Fruit fly (Drosophila melanogaster) whole organism, embryonic: ENCODE measurements around the gene Or85c.

Experiments used
- CG11093 ChIP-seq: fragments of 200-800 bp; sonication (Bioruptor generic); IDR thresholded peaks from 3 replicates; pipeline ENCODE4 v1.3.6; 2022; ENCODE audit warnings: missing biosample characterization, missing genetic modification characterization
- CG11695 ChIP-seq: fragments of 200-800 bp; sonication (Bioruptor generic); IDR thresholded peaks from 3 replicates; pipeline ENCODE4 v1.3.6; 2022; ENCODE audit warnings: missing biosample characterization, missing genetic modification characterization
- CG12391 ChIP-seq: fragments of 200-800 bp; sonication (Bioruptor generic); optimal IDR thresholded peaks from 3 replicates; lab custom pipeline; 2018; ENCODE audit warnings: missing biosample characterization, mild to moderate bottlenecking, missing genetic modification characterization, moderate library complexity
- CG13624 ChIP-seq: fragments of 200-800 bp; sonication (Bioruptor generic); optimal IDR thresholded peaks from 2 replicates; lab custom pipeline; 2016; ENCODE audit warnings: missing biosample characterization, missing genetic modification characterization
- CG1647 ChIP-seq: fragments of 200-800 bp; sonication (Bioruptor generic); optimal IDR thresholded peaks from 3 replicates; lab custom pipeline; 2016; ENCODE audit warnings: missing biosample characterization, missing genetic modification characterization
- CG18764 ChIP-seq: fragments of 200-800 bp; sonication (Bioruptor generic); optimal IDR thresholded peaks from 3 replicates; lab custom pipeline; 2016; ENCODE audit warnings: missing biosample characterization, missing genetic modification characterization
- CG2202 ChIP-seq: fragments of 200-800 bp; sonication (Bioruptor generic); optimal IDR thresholded peaks from 2 replicates; lab custom pipeline; 2018; ENCODE audit warnings: missing biosample characterization, mild to moderate bottlenecking, missing genetic modification characterization
- CG31388 ChIP-seq: fragments of 200-800 bp; sonication (Bioruptor generic); optimal IDR thresholded peaks from 2 replicates; lab custom pipeline; 2016; ENCODE audit warnings: missing biosample characterization, missing genetic modification characterization
- CG31441 ChIP-seq: fragments of 200-800 bp; sonication (Bioruptor generic); IDR thresholded peaks from 2 replicates; pipeline ENCODE4 v1.3.6; 2022; ENCODE audit warnings: missing biosample characterization, missing genetic modification characterization
- CG4328 ChIP-seq: fragments of 200-800 bp; sonication (Bioruptor generic); optimal IDR thresholded peaks from 3 replicates; lab custom pipeline; 2017; ENCODE audit warnings: missing biosample characterization, missing genetic modification reagents, missing genetic modification characterization
- CG4707 ChIP-seq: fragments of 200-800 bp; sonication (Bioruptor generic); optimal IDR thresholded peaks from 2 replicates; lab custom pipeline; 2018; ENCODE audit warnings: missing biosample characterization, mild to moderate bottlenecking, missing genetic modification characterization, moderate library complexity
- CG6765 ChIP-seq: fragments of 200-800 bp; sonication (Bioruptor generic); optimal IDR thresholded peaks from 3 replicates; lab custom pipeline; 2017; ENCODE audit warnings: missing biosample characterization, mild to moderate bottlenecking, missing genetic modification characterization
- CG7928 ChIP-seq: fragments of 200-800 bp; sonication (Bioruptor generic); optimal IDR thresholded peaks from 2 replicates; lab custom pipeline; 2017; ENCODE audit warnings: missing biosample characterization, mild to moderate bottlenecking, missing genetic modification characterization
- CG8924 ChIP-seq: fragments of 200-800 bp; optimal IDR thresholded peaks from 3 replicates; lab custom pipeline; 2019; ENCODE audit warnings: missing biosample characterization, mild to moderate bottlenecking, missing genetic modification characterization, moderate library complexity
- CG9817 ChIP-seq: fragments of 200-800 bp; sonication (Bioruptor generic); optimal IDR thresholded peaks from 2 replicates; lab custom pipeline; 2018; ENCODE audit warnings: missing biosample characterization, mild to moderate bottlenecking, missing genetic modification characterization, moderate library complexity
- Dad ChIP-seq: fragments of 200-800 bp; sonication (Bioruptor generic); optimal IDR thresholded peaks from 3 replicates; lab custom pipeline; 2016; ENCODE audit warnings: missing biosample characterization, missing genetic modification characterization
- Fer2 ChIP-seq: fragments of 200-800 bp; sonication (Bioruptor generic); optimal IDR thresholded peaks from 2 replicates; lab custom pipeline; 2018; ENCODE audit warnings: missing biosample characterization, mild to moderate bottlenecking, missing genetic modification characterization, moderate library complexity
- HLH4C ChIP-seq: fragments of 200-800 bp; sonication (Bioruptor generic); IDR thresholded peaks from 3 replicates; pipeline ENCODE4 v1.3.6; 2022; ENCODE audit warnings: missing biosample characterization, missing genetic modification characterization; ENCODE audit not compliant: partially characterized antibody
- MESR4 ChIP-seq: fragments of 200-800 bp; sonication (Bioruptor generic); optimal IDR thresholded peaks from 2 replicates; lab custom pipeline; 2018; ENCODE audit warnings: missing biosample characterization, mild to moderate bottlenecking, missing genetic modification characterization, moderate library complexity
- Myb ChIP-seq: fragments of 200-800 bp; sonication (Bioruptor generic); optimal IDR thresholded peaks from 2 replicates; lab custom pipeline; 2016; ENCODE audit warnings: missing biosample characterization, missing genetic modification characterization
- PHDP ChIP-seq: fragments of 200-800 bp; sonication (Bioruptor generic); optimal IDR thresholded peaks from 3 replicates; lab custom pipeline; 2018; ENCODE audit warnings: missing biosample characterization, mild to moderate bottlenecking, missing genetic modification characterization, moderate library complexity
- Six4 ChIP-seq: fragments of 200-800 bp; sonication (Bioruptor generic); optimal IDR thresholded peaks from 2 replicates; lab custom pipeline; 2016; ENCODE audit warnings: missing biosample characterization, missing genetic modification characterization
- Sox100B ChIP-seq: fragments of 200-800 bp; sonication (Bioruptor generic); optimal IDR thresholded peaks from 3 replicates; lab custom pipeline; 2018; ENCODE audit warnings: missing biosample characterization, mild to moderate bottlenecking, missing genetic modification characterization
- Usf ChIP-seq: fragments of 200-800 bp; sonication (Bioruptor generic); optimal IDR thresholded peaks from 2 replicates; lab custom pipeline; 2017; ENCODE audit warnings: missing genotype, missing biosample characterization, missing genetic modification characterization
- Xrp1 ChIP-seq: fragments of 200-800 bp; sonication (Bioruptor generic); IDR thresholded peaks from 2 replicates; pipeline ENCODE4 v1.3.6; 2022; ENCODE audit warnings: missing biosample characterization, missing genetic modification characterization
- ab ChIP-seq: fragments of 200-800 bp; sonication (Bioruptor generic); optimal IDR thresholded peaks from 2 replicates; lab custom pipeline; 2016; ENCODE audit warnings: missing biosample characterization, missing genetic modification characterization
- abd-A ChIP-seq: fragments of 200-800 bp; sonication (Bioruptor generic); optimal IDR thresholded peaks from 3 replicates; lab custom pipeline; 2019; ENCODE audit warnings: missing biosample characterization, mild to moderate bottlenecking, missing genetic modification characterization, moderate library complexity
- al ChIP-seq: fragments of 200-800 bp; sonication (Bioruptor generic); IDR thresholded peaks from 2 replicates; pipeline ENCODE4 v1.3.6; 2022; ENCODE audit warnings: missing biosample characterization, missing genetic modification characterization
- bigmax ChIP-seq: fragments of 200-800 bp; sonication (Bioruptor generic); optimal IDR thresholded peaks from 2 replicates; lab custom pipeline; 2018; ENCODE audit warnings: missing biosample characterization, mild to moderate bottlenecking, missing genetic modification characterization
- bsh ChIP-seq, 2 experiments: fragments of 200-800 bp; sonication (Bioruptor generic); optimal IDR thresholded peaks; 2 replicates each; lab custom pipeline; 2017 to 2018; ENCODE audit warnings: mild to moderate bottlenecking in 2 of 2, missing biosample characterization in 2 of 2, missing genetic modification characterization in 2 of 2, moderate library complexity in 1 of 2
- chinmo ChIP-seq: fragments of 200-800 bp; sonication (Bioruptor generic); IDR thresholded peaks from 4 replicates; pipeline ENCODE4 v1.3.6; 2022; ENCODE audit warnings: missing biosample characterization, missing genetic modification characterization; ENCODE audit not compliant: partially characterized antibody
- dmrt11E ChIP-seq: fragments of 200-800 bp; sonication (Bioruptor generic); optimal IDR thresholded peaks from 3 replicates; lab custom pipeline; 2018; ENCODE audit warnings: missing biosample characterization, mild to moderate bottlenecking, missing genetic modification characterization, moderate library complexity
- dmrt99B ChIP-seq: fragments of 200-800 bp; sonication (Bioruptor generic); optimal IDR thresholded peaks from 2 replicates; lab custom pipeline; 2018; ENCODE audit warnings: missing biosample characterization, mild to moderate bottlenecking, missing genetic modification characterization, moderate library complexity
- dysf ChIP-seq: fragments of 200-800 bp; sonication (Bioruptor generic); IDR thresholded peaks from 3 replicates; pipeline ENCODE4 v1.3.6; 2022; ENCODE audit warnings: missing biosample characterization, missing genetic modification characterization
- gce ChIP-seq: fragments of 200-800 bp; sonication (Bioruptor generic); IDR thresholded peaks from 3 replicates; pipeline ENCODE4 v1.3.6; 2022; ENCODE audit warnings: missing biosample characterization, missing genetic modification characterization
- hbn ChIP-seq: fragments of 200-800 bp; sonication (Bioruptor generic); IDR thresholded peaks from 2 replicates; pipeline ENCODE4 v1.3.6; 2022; ENCODE audit warnings: missing biosample characterization, missing genetic modification characterization; ENCODE audit not compliant: partially characterized antibody
- her ChIP-seq: fragments of 200-800 bp; sonication (Bioruptor generic); optimal IDR thresholded peaks from 2 replicates; lab custom pipeline; 2016; ENCODE audit warnings: missing biosample characterization, missing genetic modification characterization
- hkb ChIP-seq, 2 experiments: fragments of 200-800 bp in 1 of 2; fragments of >200 bp in 1 of 2; sonication (Bioruptor generic) in 1 of 2; IDR thresholded peaks in 1 of 2; optimal IDR thresholded peaks in 1 of 2; 2 replicates each; pipeline versions ENCODE4 v1.3.6 to Lab custom; 2017 to 2022; ENCODE audit warnings: missing biosample characterization in 1 of 2, missing genetic modification characterization in 1 of 2
- insv ChIP-seq, 2 experiments: fragments of 200-800 bp; sonication (Bioruptor generic); optimal IDR thresholded peaks; 3 replicates each; lab custom pipeline; 2016 to 2018; ENCODE audit warnings: missing biosample characterization in 2 of 2, missing genetic modification characterization in 2 of 2
- lola ChIP-seq, 3 experiments: fragments of >200 bp in 2 of 3; fragments of 200-800 bp in 1 of 3; sonication (Bioruptor generic) in 1 of 3; optimal IDR thresholded peaks; 2 replicates each; lab custom pipeline; 2017 to 2019; ENCODE audit warnings: missing biosample characterization in 3 of 3, missing genetic modification characterization in 3 of 3, mild to moderate bottlenecking in 1 of 3, moderate library complexity in 1 of 3
- maf-S ChIP-seq: fragments of 200-800 bp; sonication (Bioruptor generic); optimal IDR thresholded peaks from 2 replicates; lab custom pipeline; 2016; ENCODE audit warnings: missing biosample characterization, missing genetic modification characterization
- pfk ChIP-seq: fragments of 200-800 bp; sonication (Bioruptor generic); optimal IDR thresholded peaks from 2 replicates; lab custom pipeline; 2018; ENCODE audit warnings: missing biosample characterization, mild to moderate bottlenecking, missing genetic modification characterization, moderate library complexity
- row ChIP-seq: fragments of 200-800 bp; sonication (Bioruptor generic); IDR thresholded peaks from 3 replicates; pipeline ENCODE4 v1.3.6; 2022; ENCODE audit warnings: missing biosample characterization, missing genetic modification characterization
- run ChIP-seq: fragments of 200-800 bp; sonication (Bioruptor generic); optimal IDR thresholded peaks from 3 replicates; lab custom pipeline; 2018; ENCODE audit warnings: missing biosample characterization, mild to moderate bottlenecking, missing genetic modification characterization
- schlank ChIP-seq: fragments of 200-800 bp; sonication (Bioruptor generic); optimal IDR thresholded peaks from 2 replicates; lab custom pipeline; 2018; ENCODE audit warnings: missing biosample characterization, mild to moderate bottlenecking, missing genetic modification characterization
- seq ChIP-seq: fragments of 200-800 bp; sonication (Bioruptor generic); IDR thresholded peaks from 2 replicates; pipeline ENCODE4 v1.3.6; 2022; ENCODE audit warnings: missing biosample characterization, missing genetic modification characterization
- slbo ChIP-seq: fragments of 200-800 bp; sonication (Bioruptor generic); IDR thresholded peaks from 2 replicates; pipeline ENCODE4 v1.3.6; 2022; ENCODE audit warnings: missing biosample characterization, missing genetic modification characterization
- slou ChIP-seq: fragments of 200-800 bp; sonication (Bioruptor generic); optimal IDR thresholded peaks from 3 replicates; lab custom pipeline; 2016; ENCODE audit warnings: missing biosample characterization, missing genetic modification characterization
- toy ChIP-seq: fragments of 200-800 bp; sonication (Bioruptor generic); IDR thresholded peaks from 2 replicates; pipeline ENCODE4 v1.3.6; 2022; ENCODE audit warnings: missing biosample characterization, missing genetic modification characterization
- trem ChIP-seq: fragments of 200-800 bp; optimal IDR thresholded peaks from 3 replicates; lab custom pipeline; 2019; ENCODE audit warnings: missing biosample characterization, mild to moderate bottlenecking, missing genetic modification characterization, moderate library complexity
- zf30C ChIP-seq: fragments of 200-800 bp; sonication (Bioruptor generic); optimal IDR thresholded peaks from 3 replicates; lab custom pipeline; 2018; ENCODE audit warnings: missing biosample characterization, mild to moderate bottlenecking, missing genetic modification characterization

Or85c gene

DNA sequence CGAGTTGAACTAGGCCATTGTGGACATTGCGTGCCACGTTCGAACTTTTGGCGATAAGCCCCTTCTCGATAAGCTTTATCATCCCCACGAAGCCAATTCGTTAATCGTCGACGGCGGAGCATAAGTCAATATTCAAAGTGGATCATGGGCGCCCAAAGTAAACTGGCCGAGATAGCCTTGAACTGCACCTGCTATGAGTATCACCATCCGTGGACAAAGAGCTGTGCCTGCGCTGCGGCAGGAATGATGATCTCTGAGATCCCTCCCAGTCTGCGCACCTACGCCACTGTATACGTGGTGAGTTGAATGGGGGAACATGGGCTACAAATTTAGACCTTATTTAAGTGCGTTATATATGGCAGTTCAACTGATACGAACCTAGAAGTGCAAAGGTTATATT is 11.5 kb upstream of the Or85c start (continued):
- TF ChIP-seq toy (GFP tag; lab: Robert Waterston, UW) = no peak
- TF ChIP-seq CG2202 (tag; lab: Kevin White, UChicago) = no peak
- TF ChIP-seq CG11695 = no peak; the same call in 2 of the 3 replicates
- TF ChIP-seq Six4 (GFP tag; lab: Kevin White, UChicago) = no peak
- TF ChIP-seq seq (GFP tag; lab: Robert Waterston, UW) = no peak
- TF ChIP-seq Myb (GFP tag; lab: Kevin White, UChicago) = no peak
- peak; percentile 76 for TF ChIP-seq slbo (GFP tag; lab: Robert Waterston, UW)
- TF ChIP-seq CG31441 (GFP tag; lab: Robert Waterston, UW) = no peak
- no peak for TF ChIP-seq pfk (GFP tag; lab: Kevin White, UChicago)
- no peak for TF ChIP-seq CG4328
- TF ChIP-seq Xrp1 (GFP tag; lab: Robert Waterston, UW) = no peak
- TF ChIP-seq ab (GFP tag; lab: Kevin White, UChicago) = no peak
- TF ChIP-seq CG6765 (GFP tag; lab: Kevin White, UChicago) = no peak
- TF ChIP-seq CG1647 = no peak
- no peak for TF ChIP-seq Sox100B (GFP tag; lab: Kevin White, UChicago)
- TF ChIP-seq zf30C (GFP tag; lab: Kevin White, UChicago) = no peak
- no peak for TF ChIP-seq dmrt11E
- no peak for TF ChIP-seq CG4707
- peak; percentile 21 for TF ChIP-seq her (GFP tag; lab: Kevin White, UChicago)
- no peak for TF ChIP-seq al (GFP tag; lab: Robert Waterston, UW)
- no peak for TF ChIP-seq CG13624 (GFP tag; lab: Kevin White, UChicago)
- TF ChIP-seq CG18764 (GFP tag; lab: Kevin White, UChicago) = no peak
- TF ChIP-seq dmrt99B (tag; lab: Kevin White, UChicago) = peak; percentile 30
- TF ChIP-seq CG9817 (tag; lab: Kevin White, UChicago) = no peak
- no peak for TF ChIP-seq Usf (GFP tag; lab: Kevin White, UChicago)
- TF ChIP-seq row (GFP tag; lab: Robert Waterston, UW) = peak; percentile 54; the same call in 2 of the 3 replicates
- no peak for TF ChIP-seq run (tag; lab: Kevin White, UChicago)
- TF ChIP-seq trem (tag; lab: Kevin White, UChicago) = no peak
- TF ChIP-seq bsh (GFP tag; optimal IDR thresholded peaks at IDR 0.05; lab: Kevin White, UChicago) = no peak
- TF ChIP-seq PHDP (tag; lab: Kevin White, UChicago) = peak; percentile 28
- peak; percentile 22 for TF ChIP-seq schlank
- no peak for TF ChIP-seq CG8924 (tag; lab: Kevin White, UChicago)
- TF ChIP-seq chinmo (GFP tag; lab: Robert Waterston, UW) = no peak
- TF ChIP-seq dysf = peak; percentile 60
- no peak for TF ChIP-seq hbn (GFP tag; lab: Robert Waterston, UW)
- no peak for TF ChIP-seq CG7928 (GFP tag; lab: Kevin White, UChicago)
- no peak for TF ChIP-seq CG12391 (tag; lab: Kevin White, UChicago)
- no peak for TF ChIP-seq gce (GFP tag; lab: Robert Waterston, UW)
- no peak for TF ChIP-seq Dad (GFP tag; lab: Kevin White, UChicago)
- no peak for TF ChIP-seq bigmax
- TF ChIP-seq CG31388 (GFP tag; lab: Kevin White, UChicago) = no peak
- no peak for TF ChIP-seq hkb (optimal IDR thresholded peaks at IDR 0.05; lab: Kevin White, UChicago)
- peak; percentile 50 for TF ChIP-seq hkb (GFP tag; IDR thresholded peaks at IDR 0.05; lab: Robert Waterston, UW)
- no peak for TF ChIP-seq Fer2 (tag; lab: Kevin White, UChicago)
- no peak for TF ChIP-seq slou (GFP tag; lab: Kevin White, UChicago)
- no peak for TF ChIP-seq HLH4C (GFP tag; lab: Robert Waterston, UW)
- no peak for TF ChIP-seq lola (GFP tag; optimal IDR thresholded peaks at IDR 0.05; lab: Kevin White, UChicago)
- no peak for TF ChIP-seq abd-A (tag; lab: Kevin White, UChicago)
- TF ChIP-seq CG11093 (GFP tag; lab: Robert Waterston, UW) = no peak
- TF ChIP-seq insv (GFP tag; optimal IDR thresholded peaks at IDR 0.05; lab: Kevin White, UChicago) = no peak
- no peak for TF ChIP-seq MESR4 (GFP tag; lab: Kevin White, UChicago)
- no peak for TF ChIP-seq maf-S (GFP tag; lab: Kevin White, UChicago)
